Worm (Caenorhabditis elegans) whole organism, L1 larva: ENCODE measurements around the gene Y68A4A.13.

Experiments
- aly-2 ChIP-seq: fragments of 150-350 bp; optimal IDR thresholded peaks from 2 replicates; lab custom pipeline; 2014; ENCODE audit warnings: missing biosample characterization, missing genetic modification characterization
- ceh-8 ChIP-seq: fragments of 200-800 bp; sonication (Bioruptor generic); optimal IDR thresholded peaks from 2 replicates; lab custom pipeline; 2018; ENCODE audit warnings: mild to moderate bottlenecking, missing genetic modification characterization, moderate library complexity, missing compliant biosample characterization
- ces-1 ChIP-seq: fragments of 150-350 bp; optimal IDR thresholded peaks from 2 replicates; lab custom pipeline; 2014; ENCODE audit warnings: missing biosample characterization, missing genetic modification reagents, missing genetic modification characterization
- hpl-2 ChIP-seq: fragments of 150-350 bp; optimal IDR thresholded peaks from 2 replicates; lab custom pipeline; 2014; ENCODE audit warnings: missing biosample characterization, missing genetic modification reagents, missing genetic modification characterization
- lsy-2 ChIP-seq, 2 experiments: fragments of 150-350 bp; optimal IDR thresholded peaks; 2 replicates each; lab custom pipeline; 2014; ENCODE audit warnings: missing biosample characterization in 2 of 2, missing genetic modification characterization in 2 of 2
- nhr-237 ChIP-seq: fragments of 150-350 bp; optimal IDR thresholded peaks from 2 replicates; lab custom pipeline; 2014; ENCODE audit warnings: missing biosample characterization, missing genetic modification characterization
- nhr-28 ChIP-seq: fragments of 150-350 bp; optimal IDR thresholded peaks from 2 replicates; lab custom pipeline; 2014; ENCODE audit warnings: missing biosample characterization, missing genetic modification characterization
- nhr-76 ChIP-seq: sonication (generic microtip); optimal IDR thresholded peaks from 2 replicates; lab custom pipeline; 2017; ENCODE audit warnings: missing biosample characterization, missing genetic modification characterization
- nhr-84 ChIP-seq: sonication (generic microtip); optimal IDR thresholded peaks from 2 replicates; lab custom pipeline; 2017; ENCODE audit warnings: missing biosample characterization, missing genetic modification characterization
- zag-1 ChIP-seq: fragments of 150-350 bp; optimal IDR thresholded peaks from 2 replicates; lab custom pipeline; 2014; ENCODE audit warnings: missing biosample characterization, missing genetic modification characterization
- ztf-11 ChIP-seq, 2 experiments: sonication (generic microtip); optimal IDR thresholded peaks; 2 replicates each; lab custom pipeline; 2016 to 2017; ENCODE audit warnings: missing genetic modification characterization in 2 of 2, missing biosample characterization in 1 of 2, missing compliant biosample characterization in 1 of 2
- ztf-4 ChIP-seq: fragments of 150-350 bp; optimal IDR thresholded peaks from 2 replicates; lab custom pipeline; 2014; ENCODE audit warnings: missing biosample characterization, missing genetic modification characterization

ce11 chrV:17242552-17242951 lies 34.6 kb upstream of the Y68A4A.13 start, which contains the start of gene Y68A4B.3:
- TF ChIP-seq ceh-8 (GFP tag; lab: Kevin White, UChicago): no peak
- no peak for TF ChIP-seq ztf-11 (tag; optimal IDR thresholded peaks at IDR 0.05; lab: Kevin White, UChicago)
- no peak for TF ChIP-seq zag-1 (tag; lab: Kevin White, UChicago)
- TF ChIP-seq lsy-2 (tag; optimal IDR thresholded peaks at IDR 0.05; lab: Kevin White, UChicago): no peak
- TF ChIP-seq nhr-28 (tag; lab: Kevin White, UChicago): no peak
- TF ChIP-seq nhr-237 (tag; lab: Kevin White, UChicago): no peak
- no peak for TF ChIP-seq nhr-84
- TF ChIP-seq hpl-2 (GFP tag; lab: Kevin White, UChicago): no peak
- TF ChIP-seq aly-2: no peak
- TF ChIP-seq ces-1 (GFP tag; lab: Kevin White, UChicago): no peak
- no peak for TF ChIP-seq ztf-4
- TF ChIP-seq nhr-76 (tag; lab: Kevin White, UChicago): no peak
